Fruit fly (Drosophila melanogaster) S2 (cell line): ENCODE measurements around the gene CG17376.

Experiments used
- CG8478 ChIP-seq: fragments of >200 bp; optimal IDR thresholded peaks from 2 replicates; lab custom pipeline; 2018
- CTCF ChIP-seq, 2 experiments: fragments of >200 bp; optimal IDR thresholded peaks; 2 replicates each; lab custom pipeline; 2018

DNA sequence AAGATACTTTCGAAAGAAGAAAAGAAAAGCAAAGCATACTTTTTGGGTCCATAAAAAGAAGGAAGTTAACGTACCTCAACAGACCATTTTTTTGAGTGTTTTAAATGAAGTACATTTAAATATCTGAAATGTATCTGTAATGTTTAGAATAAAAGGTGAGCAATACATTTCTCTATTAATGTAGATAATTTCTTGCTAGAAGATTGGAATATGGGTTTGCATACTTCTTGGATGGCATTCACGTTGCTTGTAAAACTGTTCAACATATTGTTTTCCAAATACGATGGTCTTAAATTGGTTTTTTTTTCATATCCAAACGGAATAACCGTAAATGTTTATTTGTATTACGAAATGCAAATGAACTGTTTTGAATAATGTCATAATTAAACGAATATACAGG is 5.1 kb upstream of the CG17376 start, which contains the start of gene CG17375:
- no peak for TF ChIP-seq CTCF (optimal IDR thresholded peaks at IDR 0.05; lab: Kevin White, UChicago)
- no peak for TF ChIP-seq CG8478 (lab: Kevin White, UChicago)
